Worm (Caenorhabditis elegans) whole organism, L4/young adult: ENCODE results near the gene F47C12.8.

Source experiments
- W03F9.2 ChIP-seq: fragments of 150-350 bp; optimal IDR thresholded peaks from 2 replicates; lab custom pipeline; 2014; ENCODE audit warnings: missing biosample characterization, missing genetic modification characterization
- him-1 ChIP-seq: sonication (generic microtip); optimal IDR thresholded peaks from 2 replicates; lab custom pipeline; 2016; ENCODE audit warnings: missing genotype, missing genetic modification reagents, missing genetic modification characterization, missing compliant biosample characterization

DNA sequence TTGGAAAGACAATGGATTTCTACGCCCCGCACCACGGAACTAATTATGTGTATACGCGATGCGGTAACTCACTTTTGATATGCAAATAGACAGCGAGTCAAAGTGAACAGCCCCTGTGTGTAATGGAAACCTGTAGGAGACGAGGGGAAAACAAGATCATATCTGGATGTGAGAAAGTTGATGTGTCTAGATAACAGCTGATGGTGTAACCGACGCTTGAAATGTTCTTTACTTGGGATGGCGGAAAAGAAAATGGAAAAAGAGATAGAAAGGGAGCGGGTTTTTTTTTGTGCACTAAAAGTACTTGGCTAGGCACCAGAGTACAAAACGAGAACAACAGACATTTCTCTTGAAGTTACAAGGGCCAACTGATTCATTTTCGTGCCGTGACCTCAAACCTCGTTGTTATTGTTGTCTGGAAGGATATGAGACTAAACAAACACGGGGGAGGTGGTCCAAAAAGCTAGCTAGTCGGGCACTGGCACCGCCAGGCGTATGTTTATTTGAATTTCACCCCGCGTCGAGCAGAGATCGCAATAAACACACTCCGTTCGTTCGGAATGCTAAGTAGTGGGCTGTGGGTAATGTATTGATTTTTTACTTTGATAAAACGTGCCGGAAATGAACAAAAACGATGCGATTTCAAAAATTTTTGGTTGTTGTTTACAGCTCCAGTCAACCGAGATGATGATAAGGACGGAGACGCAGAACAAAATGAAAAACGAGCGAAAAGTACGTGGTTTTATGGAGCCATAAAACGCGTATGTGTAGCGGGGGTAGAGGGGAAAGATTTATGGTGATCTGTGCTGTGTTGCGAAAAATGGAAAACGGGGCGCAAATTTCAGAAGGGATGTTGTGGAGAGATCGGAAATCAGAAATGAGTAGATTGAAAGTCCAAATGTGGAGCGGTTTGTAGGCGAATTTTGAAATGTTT is 23.7 kb upstream of the F47C12.8 start:
- no peak for TF ChIP-seq him-1
- TF ChIP-seq W03F9.2 (tag; lab: Kevin White, UChicago): no peak
